Fruit fly (Drosophila melanogaster): ENCODE measurements around the gene CG4558.

- TF ChIP-seq CTCF (optimal IDR thresholded peaks at IDR 0.05) (no peak), CG8478 (optimal IDR thresholded peaks at IDR 0.05) (no peak)
Observed at dm6 chrX:6865039-6865438, 15.5 kb downstream of the CG4558 start.
